Worm (Caenorhabditis elegans) whole organism, young adult: ENCODE measurements around the gene K01D12.5.
A peak's percentile ranks its signal among the peaks of the same experiment; 100 is the strongest.

Experiments used
- B0261.1 ChIP-seq: sonication (generic microtip); optimal IDR thresholded peaks from 2 replicates; lab custom pipeline; 2016; ENCODE audit warnings: mild to moderate bottlenecking, missing genetic modification characterization, moderate library complexity, missing compliant biosample characterization
- C06A6.2 ChIP-seq: fragments of 200-800 bp; sonication (Bioruptor generic); conservative IDR thresholded peaks from 2 replicates; pipeline ENCODE4 v1.3.6; 2022; ENCODE audit warnings: missing genetic modification characterization, missing compliant biosample characterization
- F10E7.11 ChIP-seq: sonication (generic microtip); optimal IDR thresholded peaks from 2 replicates; lab custom pipeline; 2017; ENCODE audit warnings: mild to moderate bottlenecking, missing genetic modification characterization, moderate library complexity, missing compliant biosample characterization
- F23B12.7 ChIP-seq: sonication (generic microtip); optimal IDR thresholded peaks from 2 replicates; lab custom pipeline; 2017; ENCODE audit warnings: missing genetic modification characterization, mild to moderate bottlenecking, missing compliant biosample characterization, antibody characterized with exemption, moderate library complexity; ENCODE audit not compliant: insufficient read depth
- F57C9.4 ChIP-seq: sonication (generic microtip); optimal IDR thresholded peaks from 2 replicates; lab custom pipeline; 2017; ENCODE audit warnings: mild to moderate bottlenecking, missing genetic modification characterization, missing compliant biosample characterization
- K11D2.4 ChIP-seq: fragments of 200-800 bp; sonication (Bioruptor generic); IDR thresholded peaks from 2 replicates; pipeline ENCODE4 v1.3.6; 2022; ENCODE audit warnings: missing genetic modification reagents, missing genetic modification characterization, missing compliant biosample characterization
- K12H6.12 ChIP-seq: fragments of 200-800 bp; sonication (Bioruptor generic); optimal IDR thresholded peaks from 2 replicates; lab custom pipeline; 2018; ENCODE audit warnings: mild to moderate bottlenecking, missing genetic modification characterization, missing compliant biosample characterization
- Y53F4B.3 ChIP-seq: fragments of 200-800 bp; sonication (Bioruptor generic); IDR thresholded peaks from 2 replicates; pipeline ENCODE4 v1.3.6; 2022; ENCODE audit warnings: missing genetic modification reagents, missing genetic modification characterization, missing compliant biosample characterization
- Y53G8AR.9 ChIP-seq: fragments of 200-800 bp; sonication (Bioruptor generic); conservative IDR thresholded peaks from 2 replicates; pipeline ENCODE4 v1.3.6; 2022; ENCODE audit warnings: missing genetic modification reagents, missing genetic modification characterization, missing compliant biosample characterization
- Y79H2A.3 ChIP-seq: fragments of 200-800 bp; sonication (Bioruptor generic); conservative IDR thresholded peaks from 2 replicates; pipeline ENCODE4 v1.3.6; 2022; ENCODE audit warnings: missing genetic modification reagents, missing genetic modification characterization, missing compliant biosample characterization
- Y95B8A.8 ChIP-seq: fragments of 200-800 bp; sonication (Bioruptor generic); IDR thresholded peaks from 2 replicates; pipeline ENCODE4 v1.3.6; 2022; ENCODE audit warnings: missing genetic modification reagents, missing genetic modification characterization, missing compliant biosample characterization
- aptf-2 ChIP-seq: fragments of 200-800 bp; sonication (Bioruptor generic); conservative IDR thresholded peaks from 2 replicates; pipeline ENCODE4 v1.3.6; 2022; ENCODE audit warnings: missing genetic modification reagents, missing genetic modification characterization, missing compliant biosample characterization
- atf-7 ChIP-seq: sonication (generic microtip); optimal IDR thresholded peaks from 2 replicates; lab custom pipeline; 2017; ENCODE audit warnings: mild to moderate bottlenecking, missing genetic modification characterization, missing compliant biosample characterization
- athp-1 ChIP-seq: sonication (generic microtip); optimal IDR thresholded peaks from 2 replicates; lab custom pipeline; 2017; ENCODE audit warnings: mild to moderate bottlenecking, missing genetic modification characterization, missing compliant biosample characterization
- attf-3 ChIP-seq: fragments of 200-800 bp; sonication (Bioruptor generic); conservative IDR thresholded peaks from 2 replicates; pipeline ENCODE4 v1.3.6; 2022; ENCODE audit warnings: missing genetic modification reagents, missing genetic modification characterization, missing compliant biosample characterization
- attf-5 ChIP-seq: fragments of 200-800 bp; sonication (Bioruptor generic); optimal IDR thresholded peaks from 2 replicates; lab custom pipeline; 2018; ENCODE audit warnings: mild to moderate bottlenecking, missing genetic modification characterization, missing compliant biosample characterization
- ccch-3 ChIP-seq: fragments of 200-800 bp; sonication (Bioruptor generic); optimal IDR thresholded peaks from 2 replicates; lab custom pipeline; 2018; ENCODE audit warnings: mild to moderate bottlenecking, missing genetic modification characterization, missing compliant biosample characterization
- ceh-100 ChIP-seq: fragments of 200-800 bp; sonication (Bioruptor generic); IDR thresholded peaks from 2 replicates; pipeline ENCODE4 v1.3.6; 2022; ENCODE audit warnings: missing genetic modification reagents, missing genetic modification characterization, missing compliant biosample characterization
- ceh-91 ChIP-seq: fragments of 200-800 bp; sonication (Bioruptor generic); IDR thresholded peaks from 2 replicates; pipeline ENCODE4 v1.3.6; 2022; ENCODE audit warnings: missing genetic modification reagents, missing genetic modification characterization, missing compliant biosample characterization
- efl-1 ChIP-seq: fragments of 150-350 bp; optimal IDR thresholded peaks from 2 replicates; lab custom pipeline; 2014; ENCODE audit warnings: missing biosample characterization, missing genetic modification reagents, missing genetic modification characterization
- egl-18 ChIP-seq: fragments of 200-800 bp; sonication (Bioruptor generic); IDR thresholded peaks from 2 replicates; pipeline ENCODE4 v1.3.6; 2022; ENCODE audit warnings: missing genetic modification reagents, missing genetic modification characterization, missing compliant biosample characterization
- ekl-4 ChIP-seq: fragments of 200-800 bp; sonication (Bioruptor generic); IDR thresholded peaks from 2 replicates; pipeline ENCODE4 v1.3.6; 2022; ENCODE audit warnings: missing genetic modification reagents, missing genetic modification characterization, missing compliant biosample characterization
- ets-4 ChIP-seq: fragments of 200-800 bp; sonication (Bioruptor generic); optimal IDR thresholded peaks from 2 replicates; lab custom pipeline; 2018; ENCODE audit warnings: mild to moderate bottlenecking, missing genetic modification characterization, missing compliant biosample characterization
- fkh-3 ChIP-seq: sonication (generic microtip); optimal IDR thresholded peaks from 2 replicates; lab custom pipeline; 2016; ENCODE audit warnings: mild to moderate bottlenecking, missing genetic modification characterization, missing compliant biosample characterization
- hlh-26 ChIP-seq: fragments of 200-800 bp; sonication (Bioruptor generic); conservative IDR thresholded peaks from 2 replicates; pipeline ENCODE4 v1.3.6; 2022; ENCODE audit warnings: missing genetic modification reagents, missing genetic modification characterization, missing compliant biosample characterization
- lin-35 ChIP-seq, 3 experiments: fragments of 150-350 bp in 2 of 3; sonication (generic microtip) in 1 of 3; optimal IDR thresholded peaks; 2 replicates each; lab custom pipeline; 2014 to 2018; ENCODE audit warnings: missing biosample characterization in 3 of 3, missing genetic modification characterization in 3 of 3, missing genetic modification reagents in 3 of 3
- madf-10 ChIP-seq: sonication (generic microtip); optimal IDR thresholded peaks from 2 replicates; lab custom pipeline; 2016; ENCODE audit warnings: mild to moderate bottlenecking, missing genetic modification characterization, missing compliant biosample characterization
- madf-6 ChIP-seq: fragments of 200-800 bp; sonication (Bioruptor generic); IDR thresholded peaks from 2 replicates; pipeline ENCODE4 v1.3.6; 2022; ENCODE audit warnings: missing genetic modification reagents, missing genetic modification characterization, missing compliant biosample characterization
- mel-28 ChIP-seq: sonication (generic microtip); optimal IDR thresholded peaks from 2 replicates; lab custom pipeline; 2016; ENCODE audit warnings: borderline replicate concordance, mild to moderate bottlenecking, missing genetic modification characterization, missing compliant biosample characterization
- mxl-1 ChIP-seq: sonication (generic microtip); optimal IDR thresholded peaks from 2 replicates; lab custom pipeline; 2016; ENCODE audit warnings: missing genetic modification characterization, missing compliant biosample characterization
- nhr-80 ChIP-seq: sonication (generic microtip); optimal IDR thresholded peaks from 2 replicates; lab custom pipeline; 2016; ENCODE audit warnings: missing genetic modification characterization, missing compliant biosample characterization
- nhr-90 ChIP-seq: sonication (generic microtip); optimal IDR thresholded peaks from 2 replicates; lab custom pipeline; 2016; ENCODE audit warnings: missing genotype, mild to moderate bottlenecking, missing genetic modification characterization, missing compliant biosample characterization
- sea-2 ChIP-seq: fragments of 200-800 bp; sonication (Bioruptor generic); IDR thresholded peaks from 2 replicates; pipeline ENCODE4 v1.3.6; 2022; ENCODE audit warnings: missing genetic modification characterization, missing compliant biosample characterization
- somi-1 ChIP-seq: fragments of 200-800 bp; sonication (Bioruptor generic); optimal IDR thresholded peaks from 2 replicates; lab custom pipeline; 2018; ENCODE audit warnings: mild to moderate bottlenecking, missing genetic modification characterization, missing compliant biosample characterization
- tbx-9 ChIP-seq: sonication (generic microtip); optimal IDR thresholded peaks from 2 replicates; lab custom pipeline; 2016; ENCODE audit warnings: borderline replicate concordance, missing genetic modification characterization, inconsistent platforms, missing compliant biosample characterization
- tlf-1 ChIP-seq: fragments of 200-800 bp; sonication (Bioruptor generic); optimal IDR thresholded peaks from 2 replicates; lab custom pipeline; 2018; ENCODE audit warnings: mild to moderate bottlenecking, missing genetic modification characterization, missing compliant biosample characterization
- unc-130 ChIP-seq: sonication (generic microtip); optimal IDR thresholded peaks from 2 replicates; lab custom pipeline; 2016; ENCODE audit warnings: missing genetic modification reagents, missing genetic modification characterization, missing compliant biosample characterization
- unc-62 ChIP-seq: fragments of 150-350 bp; optimal IDR thresholded peaks from 2 replicates; lab custom pipeline; 2014; ENCODE audit warnings: missing biosample characterization, missing genetic modification reagents, missing genetic modification characterization
- ztf-18 ChIP-seq: sonication (generic microtip); optimal IDR thresholded peaks from 2 replicates; lab custom pipeline; 2016; ENCODE audit warnings: missing genotype, mild to moderate bottlenecking, missing genetic modification characterization, missing compliant biosample characterization
- ztf-25 ChIP-seq: fragments of 200-800 bp; sonication (Bioruptor generic); IDR thresholded peaks from 2 replicates; pipeline ENCODE4 v1.3.6; 2022; ENCODE audit warnings: missing genetic modification reagents, missing genetic modification characterization, missing compliant biosample characterization

The K01D12.5 gene

ce11 chrV:12386154-12386553 is 11.5 kb upstream of the K01D12.5 start, which contains the start of gene K01D12.15:
Gene K01D12.15 (plus strand): TSS chrV:12386454.
- TF ChIP-seq K12H6.12 (tag; lab: Kevin White, UChicago) (no peak), fkh-3 (tag; lab: Kevin White, UChicago) (no peak), efl-1 (GFP tag; lab: Kevin White, UChicago) (no peak), athp-1 (tag; lab: Kevin White, UChicago) (no peak), Y95B8A.8 (GFP tag; lab: Robert Waterston, UW) (no peak), B0261.1 (tag; lab: Kevin White, UChicago) (no peak), Y79H2A.3 (GFP tag; lab: Robert Waterston, UW) (no peak), ztf-25 (no peak), K11D2.4 (GFP tag; lab: Robert Waterston, UW) (no peak), F57C9.4 (tag; lab: Kevin White, UChicago) (no peak)

- TF ChIP-seq F57C9.4 (tag; lab: Kevin White, UChicago) (no peak), somi-1 (no peak), C06A6.2 (no peak), K12H6.12 (tag; lab: Kevin White, UChicago) (no peak), ztf-18 (tag; lab: Kevin White, UChicago) (no peak), ceh-100 (no peak), F10E7.11 (tag; lab: Kevin White, UChicago) (no peak)
Measured at ce11 chrV:12395699-12396098, 1.9 kb upstream of the K01D12.5 start, which contains the start of gene twk-14. Gene twk-14 (minus strand): TSS chrV:12395706.

DNA sequence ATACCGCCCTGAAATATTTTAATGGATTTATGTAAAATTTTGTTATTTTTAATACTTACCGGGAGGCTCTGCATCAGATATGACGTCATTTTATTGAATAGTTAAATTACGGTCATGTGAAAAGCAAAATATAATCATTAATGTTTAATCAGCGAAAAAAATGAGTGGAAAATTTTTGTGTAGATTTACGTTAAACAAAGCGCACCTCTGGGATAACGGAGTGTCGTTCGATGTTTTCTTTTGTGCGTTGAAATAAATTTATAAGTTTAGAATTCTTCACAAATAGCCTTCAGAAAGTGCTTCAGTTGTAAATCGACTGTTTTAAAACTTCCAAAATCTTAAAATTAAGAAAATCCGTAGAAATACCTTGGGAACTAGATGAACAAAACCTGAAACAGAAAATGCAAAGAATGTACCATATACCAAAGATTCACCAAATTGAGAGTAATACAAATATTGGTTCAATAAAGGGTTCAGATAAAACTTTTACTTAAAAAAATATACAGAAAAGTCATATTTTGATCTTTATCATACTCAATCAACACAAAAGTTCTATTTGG is 3.1 kb downstream of the K01D12.5 start, which contains the start of the genes K01D12.20 and miga-1:
Gene K01D12.20 (minus strand): TSS at position 138 of the 560 bp plus-strand sequence.
Gene miga-1 (minus strand): TSS at position 183 of the 560 bp plus-strand sequence.
- TF ChIP-seq egl-18: no peak
- no peak for TF ChIP-seq unc-62 (GFP tag; lab: Kevin White, UChicago)
- no peak for TF ChIP-seq ekl-4 (GFP tag; lab: Robert Waterston, UW)
- TF ChIP-seq attf-5 (GFP tag; lab: Kevin White, UChicago): peak; percentile 7
- no peak for TF ChIP-seq nhr-90 (tag; lab: Kevin White, UChicago)
- TF ChIP-seq ets-4 (GFP tag; lab: Kevin White, UChicago): no peak
- no peak for TF ChIP-seq unc-130 (GFP tag; lab: Kevin White, UChicago)
- no peak for TF ChIP-seq lin-35 (GFP tag; optimal IDR thresholded peaks at IDR 0.05; lab: Kevin White, UChicago)
- TF ChIP-seq nhr-80 (tag; lab: Kevin White, UChicago): peak; percentile 18
- peak; percentile 4 for TF ChIP-seq F23B12.7 (tag; lab: Kevin White, UChicago)
- TF ChIP-seq Y53G8AR.9 (GFP tag; lab: Robert Waterston, UW): no peak
- TF ChIP-seq madf-10: no peak
- no peak for TF ChIP-seq mel-28 (tag; lab: Kevin White, UChicago)
- no peak for TF ChIP-seq ceh-100
- no peak for TF ChIP-seq ccch-3
- TF ChIP-seq aptf-2 (GFP tag; lab: Robert Waterston, UW): no peak
- no peak for TF ChIP-seq hlh-26 (GFP tag; lab: Robert Waterston, UW)
- TF ChIP-seq mxl-1: no peak
- TF ChIP-seq sea-2: no peak
- TF ChIP-seq tbx-9: no peak
- TF ChIP-seq ceh-91: no peak
- TF ChIP-seq tlf-1 (GFP tag; lab: Kevin White, UChicago): no peak
- TF ChIP-seq Y53F4B.3 (GFP tag; lab: Robert Waterston, UW): no peak
- TF ChIP-seq atf-7: peak; percentile 33
- TF ChIP-seq madf-6 (GFP tag; lab: Robert Waterston, UW): peak; percentile 29; the same call in 1 of the 2 replicates
- peak; percentile 96 for TF ChIP-seq attf-3 (GFP tag; lab: Robert Waterston, UW)
